Worm (Caenorhabditis elegans) whole organism, L4/young adult: Measurements from ENCODE around the gene catp-3.

Source experiments
- W03F9.2 ChIP-seq: fragments of 150-350 bp; optimal IDR thresholded peaks from 2 replicates; lab custom pipeline; 2014; ENCODE audit warnings: missing biosample characterization, missing genetic modification characterization
- dao-5 ChIP-seq: sonication (generic microtip); optimal IDR thresholded peaks from 2 replicates; lab custom pipeline; 2016; ENCODE audit warnings: missing genotype, missing genetic modification characterization, moderate library complexity, missing compliant biosample characterization
- him-1 ChIP-seq: sonication (generic microtip); optimal IDR thresholded peaks from 2 replicates; lab custom pipeline; 2016; ENCODE audit warnings: missing genotype, missing genetic modification reagents, missing genetic modification characterization, missing compliant biosample characterization

ce11 chrV:8075712-8076111, at the start of gene catp-3:
- TF ChIP-seq him-1 (no peak), W03F9.2 (tag; lab: Kevin White, UChicago) (no peak), dao-5 (no peak)
